Worm (Caenorhabditis elegans) whole organism, L2 larva: ENCODE measurements around the gene F40F11.3.

Experiments used
- C34F6.9 ChIP-seq: fragments of 150-350 bp; optimal IDR thresholded peaks from 2 replicates; lab custom pipeline; 2014; ENCODE audit warnings: missing biosample characterization, missing genetic modification characterization
- F13H6.1 ChIP-seq: sonication (generic microtip); optimal IDR thresholded peaks from 2 replicates; lab custom pipeline; 2016; ENCODE audit warnings: missing genetic modification characterization, missing compliant biosample characterization
- aly-2 ChIP-seq: fragments of 150-350 bp; optimal IDR thresholded peaks from 2 replicates; lab custom pipeline; 2014; ENCODE audit warnings: missing biosample characterization, missing genetic modification characterization
- ama-1 ChIP-seq: fragments of 150-350 bp; optimal IDR thresholded peaks from 2 replicates; lab custom pipeline; 2018; ENCODE audit warnings: inconsistent platforms
- ceh-82 ChIP-seq: fragments of 150-350 bp; optimal IDR thresholded peaks from 2 replicates; lab custom pipeline; 2014; ENCODE audit warnings: missing biosample characterization, missing genetic modification characterization
- fos-1 ChIP-seq: fragments of 150-350 bp; optimal IDR thresholded peaks from 2 replicates; lab custom pipeline; 2014; ENCODE audit warnings: missing biosample characterization, missing genetic modification characterization
- lsy-2 ChIP-seq, 2 experiments: fragments of 150-350 bp in 1 of 2; sonication (generic microtip) in 1 of 2; optimal IDR thresholded peaks; 2 replicates each; lab custom pipeline; 2014 to 2017; ENCODE audit warnings: missing biosample characterization in 2 of 2, missing genetic modification characterization in 2 of 2
- mdl-1 ChIP-seq, 2 experiments: fragments of 150-350 bp in 1 of 2; sonication (generic microtip) in 1 of 2; optimal IDR thresholded peaks; 2 replicates each; lab custom pipeline; 2017; ENCODE audit warnings: missing biosample characterization in 2 of 2, missing genetic modification characterization in 2 of 2
- nhr-129 ChIP-seq: fragments of 150-350 bp; optimal IDR thresholded peaks from 2 replicates; lab custom pipeline; 2014; ENCODE audit warnings: missing biosample characterization, missing genetic modification characterization
- nhr-25 ChIP-seq: fragments of 150-350 bp; sonication (generic microtip); optimal IDR thresholded peaks from 3 replicates; lab custom pipeline; 2014; ENCODE audit warnings: missing biosample characterization, missing genetic modification characterization
- skn-1 ChIP-seq: sonication (generic microtip); optimal IDR thresholded peaks from 2 replicates; lab custom pipeline; 2017; ENCODE audit warnings: missing biosample characterization, missing genetic modification characterization
- zag-1 ChIP-seq: fragments of 150-350 bp; optimal IDR thresholded peaks from 2 replicates; lab custom pipeline; 2014; ENCODE audit warnings: missing biosample characterization, missing genetic modification characterization
- ztf-11 ChIP-seq: sonication (generic microtip); optimal IDR thresholded peaks from 2 replicates; lab custom pipeline; 2017; ENCODE audit warnings: missing biosample characterization, missing genetic modification characterization

ce11 chrIV:11627847-11628246 is 34.0 kb upstream of the F40F11.3 start, which contains the start of gene lys-6:
- TF ChIP-seq nhr-129 (tag; lab: Kevin White, UChicago) (no peak), ama-1 (no peak), skn-1 (tag; lab: Kevin White, UChicago) (no peak), zag-1 (tag; lab: Kevin White, UChicago) (no peak), ceh-82 (tag; lab: Kevin White, UChicago) (no peak), mdl-1 (tag; optimal IDR thresholded peaks at IDR 0.05; lab: Kevin White, UChicago) (no peak), nhr-25 (tag; lab: Kevin White, UChicago) (no peak), aly-2 (no peak), C34F6.9 (tag; lab: Kevin White, UChicago) (no peak), F13H6.1 (tag; lab: Kevin White, UChicago) (no peak), ztf-11 (tag; lab: Kevin White, UChicago) (no peak), fos-1 (tag; lab: Kevin White, UChicago) (no peak), lsy-2 (tag; optimal IDR thresholded peaks at IDR 0.05; lab: Kevin White, UChicago) (no peak)
